Worm (Caenorhabditis elegans) whole organism, L4 larva: ENCODE measurements around the gene oac-54.

Experiments
- F26F4.8 ChIP-seq: fragments of 200-800 bp; sonication (Bioruptor generic); conservative IDR thresholded peaks from 2 replicates; pipeline ENCODE4 v1.3.6; 2022; ENCODE audit warnings: missing genetic modification characterization, missing compliant biosample characterization
- R02D3.7 ChIP-seq: fragments of 150-350 bp; sonication (generic microtip); optimal IDR thresholded peaks from 3 replicates; lab custom pipeline; 2014; ENCODE audit warnings: missing biosample characterization, missing genetic modification characterization
- T20F7.1 ChIP-seq: fragments of 200-800 bp; sonication (Bioruptor generic); optimal IDR thresholded peaks from 2 replicates; lab custom pipeline; 2018; ENCODE audit warnings: mild to moderate bottlenecking, missing genetic modification characterization, missing compliant biosample characterization
- T26A8.4 ChIP-seq: fragments of 200-800 bp; sonication (Bioruptor generic); IDR thresholded peaks from 2 replicates; pipeline ENCODE4 v1.3.6; 2022; ENCODE audit warnings: missing genetic modification characterization, missing compliant biosample characterization
- Y5F2A.4 ChIP-seq: fragments of 200-800 bp; sonication (Bioruptor generic); optimal IDR thresholded peaks from 2 replicates; lab custom pipeline; 2018; ENCODE audit warnings: mild to moderate bottlenecking, missing genetic modification characterization, missing compliant biosample characterization
- ZK337.2 ChIP-seq: fragments of 200-800 bp; sonication (Bioruptor generic); IDR thresholded peaks from 2 replicates; pipeline ENCODE4 v1.3.6; 2022; ENCODE audit warnings: missing genetic modification reagents, missing genetic modification characterization, missing compliant biosample characterization
- aha-1 ChIP-seq: fragments of 150-350 bp; peaks from one replicate; lab custom pipeline; 2014; ENCODE audit warnings: missing biosample characterization, missing genetic modification characterization
- attf-4 ChIP-seq: sonication (generic microtip); optimal IDR thresholded peaks from 3 replicates; lab custom pipeline; 2017; ENCODE audit warnings: missing biosample characterization, missing genetic modification characterization
- ceh-28 ChIP-seq: fragments of 150-350 bp; optimal IDR thresholded peaks from 2 replicates; lab custom pipeline; 2014; ENCODE audit warnings: missing biosample characterization, missing genetic modification reagents, missing genetic modification characterization
- ceh-44 ChIP-seq: fragments of 200-800 bp; sonication (Bioruptor generic); IDR thresholded peaks from 2 replicates; pipeline ENCODE4 v1.3.6; 2022; ENCODE audit warnings: missing genetic modification reagents, missing genetic modification characterization, missing compliant biosample characterization
- ceh-62 ChIP-seq: sonication (generic microtip); optimal IDR thresholded peaks from 2 replicates; lab custom pipeline; 2017; ENCODE audit warnings: missing biosample characterization, missing genetic modification characterization
- daf-19 ChIP-seq: fragments of 200-800 bp; sonication (Bioruptor generic); conservative IDR thresholded peaks from 2 replicates; pipeline ENCODE4 v1.3.6; 2022; ENCODE audit warnings: missing genetic modification characterization, missing compliant biosample characterization
- dmd-6 ChIP-seq: fragments of 200-800 bp; sonication (Bioruptor generic); IDR thresholded peaks from 2 replicates; pipeline ENCODE4 v1.3.6; 2022; ENCODE audit warnings: missing genetic modification reagents, missing genetic modification characterization, missing compliant biosample characterization
- dmd-9 ChIP-seq: fragments of 200-800 bp; sonication (Bioruptor generic); IDR thresholded peaks from 2 replicates; pipeline ENCODE4 v1.3.6; 2022; ENCODE audit warnings: missing genetic modification reagents, missing genetic modification characterization, missing compliant biosample characterization
- dpl-1 ChIP-seq: fragments of 150-350 bp; optimal IDR thresholded peaks from 2 replicates; lab custom pipeline; 2014; ENCODE audit warnings: missing biosample characterization, missing genetic modification reagents, missing genetic modification characterization
- dve-1 ChIP-seq: sonication (generic microtip); optimal IDR thresholded peaks from 2 replicates; lab custom pipeline; 2017; ENCODE audit warnings: antibody characterized with exemption, mild to moderate bottlenecking, missing genetic modification characterization, missing compliant biosample characterization; ENCODE audit not compliant: insufficient read depth
- hif-1 ChIP-seq, 2 experiments: sonication (generic microtip); optimal IDR thresholded peaks; 2 replicates each; lab custom pipeline; 2016 to 2017; ENCODE audit warnings: missing compliant biosample characterization in 2 of 2, missing genetic modification characterization in 2 of 2, missing genetic modification reagents in 2 of 2, missing genotype in 2 of 2, mild to moderate bottlenecking in 1 of 2
- hlh-11 ChIP-seq: fragments of 200-800 bp; sonication (Bioruptor generic); optimal IDR thresholded peaks from 2 replicates; lab custom pipeline; 2018; ENCODE audit warnings: mild to moderate bottlenecking, missing genetic modification characterization, missing compliant biosample characterization
- hlh-30 ChIP-seq: sonication (generic microtip); optimal IDR thresholded peaks from 2 replicates; lab custom pipeline; 2017; ENCODE audit warnings: antibody characterized with exemption, mild to moderate bottlenecking, missing genetic modification characterization, missing compliant biosample characterization; ENCODE audit not compliant: insufficient read depth
- hmg-1.1 ChIP-seq: fragments of 200-800 bp; sonication (Bioruptor generic); IDR thresholded peaks from 2 replicates; pipeline ENCODE4 v1.3.6; 2022; ENCODE audit warnings: missing genetic modification reagents, missing genetic modification characterization, missing compliant biosample characterization
- jun-1 ChIP-seq: fragments of 150-350 bp; optimal IDR thresholded peaks from 2 replicates; lab custom pipeline; 2014; ENCODE audit warnings: missing biosample characterization, missing genetic modification reagents, missing genetic modification characterization
- lin-15B ChIP-seq: fragments of 150-350 bp; sonication (generic microtip); optimal IDR thresholded peaks from 3 replicates; lab custom pipeline; 2014; ENCODE audit warnings: missing biosample characterization, missing genetic modification characterization
- lir-3 ChIP-seq: sonication (generic microtip); optimal IDR thresholded peaks from 2 replicates; lab custom pipeline; 2016; ENCODE audit warnings: mild to moderate bottlenecking, missing genetic modification characterization, missing compliant biosample characterization
- mdl-1 ChIP-seq, 2 experiments: fragments of 150-350 bp in 1 of 2; sonication (generic microtip) in 1 of 2; optimal IDR thresholded peaks; 2 replicates each; lab custom pipeline; 2014 to 2017; ENCODE audit warnings: missing biosample characterization in 2 of 2, missing genetic modification characterization in 2 of 2
- mes-2 ChIP-seq: sonication (generic microtip); optimal IDR thresholded peaks from 2 replicates; lab custom pipeline; 2016; ENCODE audit warnings: missing genotype, mild to moderate bottlenecking, missing genetic modification characterization, missing compliant biosample characterization; ENCODE audit not compliant: poor library complexity, severe bottlenecking
- mxl-3 ChIP-seq: fragments of 200-800 bp; sonication (Bioruptor generic); optimal IDR thresholded peaks from 2 replicates; lab custom pipeline; 2018; ENCODE audit warnings: mild to moderate bottlenecking, missing genetic modification characterization, missing compliant biosample characterization
- nhr-10 ChIP-seq: fragments of 150-350 bp; optimal IDR thresholded peaks from 2 replicates; lab custom pipeline; 2014; ENCODE audit warnings: missing biosample characterization, missing genetic modification characterization
- nhr-102 ChIP-seq: sonication (generic microtip); optimal IDR thresholded peaks from 2 replicates; lab custom pipeline; 2016; ENCODE audit warnings: mild to moderate bottlenecking, missing genetic modification characterization, moderate library complexity, missing compliant biosample characterization
- nhr-111 ChIP-seq: fragments of 200-800 bp; sonication (Bioruptor generic); optimal IDR thresholded peaks from 2 replicates; lab custom pipeline; 2018; ENCODE audit warnings: mild to moderate bottlenecking, missing genetic modification characterization, missing compliant biosample characterization
- nhr-237 ChIP-seq: sonication (generic microtip); optimal IDR thresholded peaks from 2 replicates; lab custom pipeline; 2017; ENCODE audit warnings: missing biosample characterization, missing genetic modification characterization
- nhr-28 ChIP-seq: fragments of 150-350 bp; optimal IDR thresholded peaks from 2 replicates; lab custom pipeline; 2014; ENCODE audit warnings: missing biosample characterization, missing genetic modification characterization
- nhr-41 ChIP-seq: fragments of 200-800 bp; sonication (Bioruptor generic); IDR thresholded peaks from 2 replicates; pipeline ENCODE4 v1.3.6; 2022; ENCODE audit warnings: missing genetic modification reagents, missing genetic modification characterization, missing compliant biosample characterization
- nhr-42 ChIP-seq: fragments of 200-800 bp; sonication (Bioruptor generic); IDR thresholded peaks from 2 replicates; pipeline ENCODE4 v1.3.6; 2022; ENCODE audit warnings: missing genetic modification characterization, missing compliant biosample characterization
- nhr-48 ChIP-seq: sonication (generic microtip); optimal IDR thresholded peaks from 2 replicates; lab custom pipeline; 2016; ENCODE audit warnings: mild to moderate bottlenecking, missing genetic modification characterization, missing compliant biosample characterization
- pha-4 ChIP-seq, 2 experiments: fragments of 150-350 bp in 1 of 2; fragments of 200-800 bp in 1 of 2; sonication (Bioruptor generic) in 1 of 2; IDR thresholded peaks in 1 of 2; optimal IDR thresholded peaks in 1 of 2; 2 replicates each; pipeline versions ENCODE4 v1.3.6 to Lab custom; 2014 to 2022; ENCODE audit warnings: missing genetic modification characterization in 2 of 2, missing genetic modification reagents in 2 of 2, missing biosample characterization in 1 of 2, missing compliant biosample characterization in 1 of 2
- pqm-1 ChIP-seq: sonication (generic microtip); optimal IDR thresholded peaks from 2 replicates; lab custom pipeline; 2017; ENCODE audit warnings: missing biosample characterization, missing genetic modification characterization
- saeg-2 ChIP-seq: fragments of 200-800 bp; sonication (Bioruptor generic); IDR thresholded peaks from 2 replicates; pipeline ENCODE4 v1.3.6; 2022; ENCODE audit warnings: missing genetic modification reagents, missing genetic modification characterization, missing compliant biosample characterization
- spr-1 ChIP-seq: sonication (generic microtip); optimal IDR thresholded peaks from 2 replicates; lab custom pipeline; 2016; ENCODE audit warnings: mild to moderate bottlenecking, missing genetic modification characterization, missing compliant biosample characterization
- spr-3 ChIP-seq: fragments of 200-800 bp; sonication (Bioruptor generic); optimal IDR thresholded peaks from 2 replicates; lab custom pipeline; 2018; ENCODE audit warnings: mild to moderate bottlenecking, missing genetic modification characterization, missing compliant biosample characterization
- tra-1 ChIP-seq: fragments of 200-800 bp; sonication (Bioruptor generic); IDR thresholded peaks from 2 replicates; pipeline ENCODE4 v1.3.6; 2022; ENCODE audit warnings: missing genetic modification reagents, missing genetic modification characterization, missing compliant biosample characterization
- unc-39 ChIP-seq: sonication (generic microtip); optimal IDR thresholded peaks from 2 replicates; lab custom pipeline; 2017; ENCODE audit warnings: missing biosample characterization, missing genetic modification characterization
- unc-62 ChIP-seq, 3 experiments: fragments of 150-350 bp in 1 of 3; sonication (generic microtip); optimal IDR thresholded peaks in 2 of 3; peaks in 1 of 3; 1 replicate in 1 of 3; 2 replicates in 2 of 3; lab custom pipeline; 2014 to 2017; ENCODE audit warnings: missing biosample characterization in 3 of 3, missing genetic modification characterization in 3 of 3, missing genetic modification reagents in 3 of 3, missing genotype in 1 of 3
- vab-7 ChIP-seq: fragments of 200-800 bp; sonication (Bioruptor generic); IDR thresholded peaks from 2 replicates; pipeline ENCODE4 v1.3.6; 2022; ENCODE audit warnings: missing genetic modification reagents, missing genetic modification characterization, missing compliant biosample characterization
- zag-1 ChIP-seq: fragments of 150-350 bp; optimal IDR thresholded peaks from 2 replicates; lab custom pipeline; 2014; ENCODE audit warnings: missing biosample characterization, missing genetic modification characterization
- zip-11 ChIP-seq: fragments of 200-800 bp; sonication (Bioruptor generic); IDR thresholded peaks from 2 replicates; pipeline ENCODE4 v1.3.6; 2022; ENCODE audit warnings: missing genetic modification characterization, missing compliant biosample characterization
- ztf-11 ChIP-seq: fragments of 150-350 bp; optimal IDR thresholded peaks from 2 replicates; lab custom pipeline; 2014; ENCODE audit warnings: missing biosample characterization, missing genetic modification characterization

Gene oac-54

ce11 chrII:9112851-9113250 is 45.1 kb upstream of the oac-54 start, which contains the start of gene jun-1 (continued):
- TF ChIP-seq nhr-10 (tag; lab: Kevin White, UChicago) (peak; percentile 17), spr-3 (GFP tag; lab: Kevin White, UChicago) (no peak), R02D3.7 (tag; lab: Kevin White, UChicago) (no peak), ceh-28 (tag; lab: Kevin White, UChicago) (no peak), T26A8.4 (GFP tag; lab: Robert Waterston, UW) (no peak), dmd-6 (GFP tag; lab: Robert Waterston, UW) (peak; percentile 74), saeg-2 (GFP tag; lab: Robert Waterston, UW) (no peak), hlh-11 (tag; lab: Kevin White, UChicago) (peak; percentile 91), ceh-62 (no peak), ZK337.2 (GFP tag; lab: Robert Waterston, UW) (no peak), ceh-44 (no peak), dpl-1 (GFP tag; lab: Kevin White, UChicago) (peak; percentile 47), nhr-42 (no peak), dve-1 (peak; percentile 93), Y5F2A.4 (GFP tag; lab: Kevin White, UChicago) (no peak), nhr-111 (GFP tag; lab: Kevin White, UChicago) (no peak), dmd-9 (GFP tag; lab: Robert Waterston, UW) (no peak), nhr-102 (tag; lab: Kevin White, UChicago) (peak; percentile 46), tra-1 (GFP tag; lab: Robert Waterston, UW) (peak; percentile 60; the same call in 1 of the 2 replicates), daf-19 (GFP tag; lab: Robert Waterston, UW) (no peak), nhr-237 (tag; lab: Kevin White, UChicago) (peak; percentile 25), unc-62 (GFP tag; optimal IDR thresholded peaks at IDR 0.05 in 1 of 2; lab: Kevin White, UChicago) (peak in 1 of 2 experiments; percentile 100), unc-62 (tag; optimal IDR thresholded peaks at IDR 0.05; lab: Kevin White, UChicago) (no peak), nhr-41 (GFP tag; lab: Robert Waterston, UW) (no peak), zip-11 (GFP tag; lab: Robert Waterston, UW) (no peak), jun-1 (tag; lab: Kevin White, UChicago) (no peak)

ce11 chrII:9113759-9114158 is 44.2 kb upstream of the oac-54 start:
- peak; percentile 84 for TF ChIP-seq mxl-3
- peak; percentile 70; the same call in 1 of the 2 replicates for TF ChIP-seq tra-1 (GFP tag; lab: Robert Waterston, UW)
- peak in 1 of 2 experiments; percentile 27 for TF ChIP-seq unc-62 (GFP tag; optimal IDR thresholded peaks at IDR 0.05 in 1 of 2; lab: Kevin White, UChicago)
- no peak for TF ChIP-seq unc-62 (tag; optimal IDR thresholded peaks at IDR 0.05; lab: Kevin White, UChicago)
- peak in 1 of 2 experiments; percentile 77 for TF ChIP-seq mdl-1 (tag; optimal IDR thresholded peaks at IDR 0.05; lab: Kevin White, UChicago)
- TF ChIP-seq hif-1 (tag; optimal IDR thresholded peaks at IDR 0.05; lab: Kevin White, UChicago): peak in 1 of 2 experiments; percentile 41
- no peak for TF ChIP-seq T26A8.4 (GFP tag; lab: Robert Waterston, UW)
- no peak for TF ChIP-seq lir-3 (tag; lab: Kevin White, UChicago)
- TF ChIP-seq pha-4 (GFP tag; IDR thresholded peaks at IDR 0.05; lab: Robert Waterston, UW): 0 out of 2 replicates have a peak, but pooled peaks have one; percentile 36
- TF ChIP-seq pha-4 (tag; optimal IDR thresholded peaks at IDR 0.05; lab: Kevin White, UChicago): no peak
- peak; percentile 44 for TF ChIP-seq dpl-1 (GFP tag; lab: Kevin White, UChicago)
- peak; percentile 73 for TF ChIP-seq nhr-48 (tag; lab: Kevin White, UChicago)
- TF ChIP-seq mes-2 (tag; lab: Kevin White, UChicago): peak; percentile 25
- peak; percentile 94 for TF ChIP-seq hlh-11 (tag; lab: Kevin White, UChicago)
- TF ChIP-seq pqm-1 (tag; lab: Kevin White, UChicago): peak; percentile 26
- no peak for TF ChIP-seq zip-11 (GFP tag; lab: Robert Waterston, UW)
- TF ChIP-seq unc-39 (tag; lab: Kevin White, UChicago): no peak
- TF ChIP-seq zag-1 (tag; lab: Kevin White, UChicago): no peak
- no peak for TF ChIP-seq saeg-2 (GFP tag; lab: Robert Waterston, UW)
- TF ChIP-seq ceh-28 (tag; lab: Kevin White, UChicago): no peak
- TF ChIP-seq ztf-11 (tag; lab: Kevin White, UChicago): no peak
- TF ChIP-seq hlh-30 (tag; lab: Kevin White, UChicago): peak; percentile 78
- TF ChIP-seq hmg-1.1 (GFP tag; lab: Robert Waterston, UW): peak; percentile 62
- no peak for TF ChIP-seq F26F4.8 (GFP tag; lab: Robert Waterston, UW)
- 0 out of 2 replicates have a peak, but pooled peaks have one; percentile 54 for TF ChIP-seq nhr-41 (GFP tag; lab: Robert Waterston, UW)
- TF ChIP-seq vab-7 (GFP tag; lab: Robert Waterston, UW): 0 out of 2 replicates have a peak, but pooled peaks have one; percentile 13
- TF ChIP-seq nhr-28 (tag; lab: Kevin White, UChicago): peak; percentile 95
- TF ChIP-seq ZK337.2 (GFP tag; lab: Robert Waterston, UW): no peak
- peak; percentile 85 for TF ChIP-seq dmd-6 (GFP tag; lab: Robert Waterston, UW)
- peak; percentile 33 for TF ChIP-seq spr-3 (GFP tag; lab: Kevin White, UChicago)
- TF ChIP-seq attf-4 (tag; lab: Kevin White, UChicago): no peak
- TF ChIP-seq nhr-102 (tag; lab: Kevin White, UChicago): peak; percentile 39
- TF ChIP-seq T20F7.1: peak; percentile 38
- TF ChIP-seq lin-15B (tag; lab: Kevin White, UChicago): no peak
- no peak for TF ChIP-seq aha-1 (tag; lab: Kevin White, UChicago)
- peak; percentile 59 for TF ChIP-seq spr-1
